Comparison of ENCODE assay signal across 4 fruit fly cellular contexts in the genomic region with DNA sequence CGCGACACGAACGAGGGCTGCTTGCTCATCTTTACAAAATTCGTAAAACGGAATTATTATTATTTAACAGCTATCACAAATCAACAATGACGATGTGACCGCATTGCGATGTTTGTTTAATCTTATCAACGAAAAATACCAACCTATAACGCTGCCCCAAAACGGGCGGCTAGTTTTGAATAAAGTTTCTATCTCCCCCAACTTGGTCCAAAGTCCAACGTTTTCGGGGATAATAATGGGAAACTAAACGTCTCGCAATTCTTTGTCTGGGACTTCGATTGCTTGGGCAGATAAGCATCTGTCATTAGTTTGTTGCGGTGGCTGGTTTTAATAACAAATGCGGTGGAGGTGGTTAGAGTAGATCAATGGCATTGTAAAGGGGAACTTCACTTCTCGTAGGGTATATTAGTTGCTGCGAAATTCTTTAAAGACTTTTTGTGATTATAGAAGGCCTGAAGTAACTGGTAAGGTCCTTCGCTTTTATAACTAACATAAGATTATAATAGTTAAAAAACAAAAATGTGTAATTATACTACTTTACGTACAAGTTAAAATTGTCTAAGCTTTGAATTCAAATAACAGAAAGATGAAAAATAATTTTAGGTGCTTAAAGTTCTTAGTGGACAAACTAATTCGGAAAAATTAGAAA.
TF ChIP-seq lines count a peak whose summit lies in the region.

CG15922 (minus strand) TSS at position 262 of the 649 bp plus-strand sequence.

- no peak for TF ChIP-seq CTCF in whole organism, embryonic (GFP tag; optimal IDR thresholded peaks at IDR 0.05; lab: Kevin White, UChicago)

TF ChIP-seq in whole organism, adult, 20 proteins besides CTCF, POLR2A, EP300 and RAD21:
- TF ChIP-seq CG33017 (tag; optimal IDR thresholded peaks at IDR 0.05; lab: Kevin White, UChicago) (no peak), cic (GFP tag; optimal IDR thresholded peaks at IDR 0.05; lab: Kevin White, UChicago) (no peak), CG11617 (GFP tag; optimal IDR thresholded peaks at IDR 0.05; lab: Kevin White, UChicago) (peak; percentile 5), CG7101 (tag; optimal IDR thresholded peaks at IDR 0.05; lab: Kevin White, UChicago) (no peak), kay (GFP tag; lab: Kevin White, UChicago; ENCODE audit: borderline replicate concordance) (peak; percentile 83), CG1620 (GFP tag; optimal IDR thresholded peaks at IDR 0.05; lab: Kevin White, UChicago) (peak; percentile 15), Mnt (GFP tag; optimal IDR thresholded peaks at IDR 0.05; lab: Kevin White, UChicago) (no peak), Crg-1 (GFP tag; optimal IDR thresholded peaks at IDR 0.05; lab: Kevin White, UChicago) (no peak), bab1 (GFP tag; optimal IDR thresholded peaks at IDR 0.05; lab: Kevin White, UChicago) (no peak), CG12768 (GFP tag; optimal IDR thresholded peaks at IDR 0.05; lab: Kevin White, UChicago) (peak; percentile 27), cnc (optimal IDR thresholded peaks at IDR 0.05; lab: Kevin White, UChicago) (no peak), CG7045 (GFP tag; optimal IDR thresholded peaks at IDR 0.05; lab: Kevin White, UChicago) (no peak), ovo (GFP tag; optimal IDR thresholded peaks at IDR 0.05; lab: Kevin White, UChicago) (no peak), Clk (GFP tag; optimal IDR thresholded peaks at IDR 0.05; lab: Kevin White, UChicago) (no peak), CG5204 (GFP tag; optimal IDR thresholded peaks at IDR 0.05; lab: Kevin White, UChicago) (no peak), CG14711 (tag; optimal IDR thresholded peaks at IDR 0.05; lab: Kevin White, UChicago) (no peak), pad (GFP tag; optimal IDR thresholded peaks at IDR 0.05; lab: Kevin White, UChicago) (no peak), Hr96 (GFP tag; optimal IDR thresholded peaks at IDR 0.05; lab: Kevin White, UChicago) (peak; percentile 11)

TF ChIP-seq in whole organism, embryonic, 481 proteins besides CTCF, POLR2A, EP300 and RAD21 (continues in another document):
- TF ChIP-seq HLHmδ (GFP tag; optimal IDR thresholded peaks at IDR 0.05; lab: Kevin White, UChicago) (no peak), inv (GFP tag; IDR thresholded peaks at IDR 0.05; lab: Robert Waterston, UW; ENCODE audit: partially characterized antibody) (no peak), z (GFP tag; IDR thresholded peaks at IDR 0.05; lab: Robert Waterston, UW) (no peak), CG7786 (GFP tag; optimal IDR thresholded peaks at IDR 0.05; lab: Kevin White, UChicago) (no peak), CkIIα-i1 (GFP tag; IDR thresholded peaks at IDR 0.05; lab: Robert Waterston, UW) (no peak), CG9437 (GFP tag; optimal IDR thresholded peaks at IDR 0.05; lab: Kevin White, UChicago) (no peak), zen2 (GFP tag; IDR thresholded peaks at IDR 0.05; lab: Robert Waterston, UW; ENCODE audit: partially characterized antibody) (no peak), Mes4 (GFP tag; optimal IDR thresholded peaks at IDR 0.05; lab: Kevin White, UChicago) (no peak), Blimp-1 (GFP tag; optimal IDR thresholded peaks at IDR 0.05; lab: Kevin White, UChicago) (peak; percentile 10), Jarid2 (GFP tag; optimal IDR thresholded peaks at IDR 0.05; lab: Kevin White, UChicago) (no peak), HLH54F (GFP tag; optimal IDR thresholded peaks at IDR 0.05; lab: Kevin White, UChicago) (peak; percentile 9), CG16779 (GFP tag; IDR thresholded peaks at IDR 0.05; lab: Robert Waterston, UW) (no peak), gce (GFP tag; IDR thresholded peaks at IDR 0.05; lab: Robert Waterston, UW) (no peak), MESR4 (GFP tag; optimal IDR thresholded peaks at IDR 0.05; lab: Kevin White, UChicago) (peak; percentile 32), ATbp (GFP tag; optimal IDR thresholded peaks at IDR 0.05; lab: Kevin White, UChicago) (no peak), Max (GFP tag; optimal IDR thresholded peaks at IDR 0.05; lab: Kevin White, UChicago) (peak; percentile 14), Pdp1 (GFP tag; optimal IDR thresholded peaks at IDR 0.05; lab: Kevin White, UChicago) (peak in 1 of 2 experiments; percentile 50), CoRest (tag; optimal IDR thresholded peaks at IDR 0.05; lab: Kevin White, UChicago) (peak; percentile 33), CG12391 (tag; optimal IDR thresholded peaks at IDR 0.05; lab: Kevin White, UChicago) (peak; percentile 21), CG30403 (GFP tag; optimal IDR thresholded peaks at IDR 0.05; lab: Kevin White, UChicago) (peak; percentile 10), CG17361 (GFP tag; IDR thresholded peaks at IDR 0.05; lab: Robert Waterston, UW) (peak; percentile 55; the same call in 2 of the 3 replicates), CG30020 (tag; optimal IDR thresholded peaks at IDR 0.05; lab: Kevin White, UChicago) (no peak)

TF ChIP-seq in whole organism, prepupa, 60 proteins besides CTCF, POLR2A, EP300 and RAD21 (continues in another document):
- TF ChIP-seq CG6276 (GFP tag; optimal IDR thresholded peaks at IDR 0.05; lab: Kevin White, UChicago): peak; percentile 64
- TF ChIP-seq svp (GFP tag; lab: Kevin White, UChicago): peak; percentile 21
- peak in 1 of 2 experiments; percentile 49 for TF ChIP-seq salr (GFP tag; optimal IDR thresholded peaks at IDR 0.05; lab: Kevin White, UChicago)
- TF ChIP-seq CG3919 (GFP tag; optimal IDR thresholded peaks at IDR 0.05; lab: Kevin White, UChicago): peak; percentile 17
- peak; percentile 37; the same call in 2 of the 3 replicates for TF ChIP-seq CG8119 (GFP tag; IDR thresholded peaks at IDR 0.05; lab: Robert Waterston, UW)
- TF ChIP-seq OdsH (GFP tag; optimal IDR thresholded peaks at IDR 0.05; lab: Kevin White, UChicago): peak; percentile 38
- TF ChIP-seq CG10669 (GFP tag; optimal IDR thresholded peaks at IDR 0.05; lab: Kevin White, UChicago): peak; percentile 11
- TF ChIP-seq topi (GFP tag; optimal IDR thresholded peaks at IDR 0.05; lab: Kevin White, UChicago): no peak
- TF ChIP-seq CG8632 (GFP tag; optimal IDR thresholded peaks at IDR 0.05; lab: Kevin White, UChicago): no peak
- TF ChIP-seq eg (GFP tag; IDR thresholded peaks at IDR 0.05; lab: Robert Waterston, UW): peak; percentile 44; the same call in 2 of the 3 replicates
- peak; percentile 28 for TF ChIP-seq Eip78C (GFP tag; lab: Kevin White, UChicago)
- 0 out of 2 replicates have a peak, but pooled peaks have one; percentile 28 for TF ChIP-seq CG15336 (GFP tag; IDR thresholded peaks at IDR 0.05; lab: Robert Waterston, UW)
- no peak for TF ChIP-seq Sox14 (GFP tag; optimal IDR thresholded peaks at IDR 0.05; lab: Kevin White, UChicago)
- TF ChIP-seq Hr39 (GFP tag; optimal IDR thresholded peaks at IDR 0.05; lab: Kevin White, UChicago): peak; percentile 7
- TF ChIP-seq net (GFP tag; optimal IDR thresholded peaks at IDR 0.05; lab: Kevin White, UChicago): peak; percentile 44
- TF ChIP-seq CG31627 (GFP tag; optimal IDR thresholded peaks at IDR 0.05; lab: Kevin White, UChicago): no peak
- peak; percentile 36 for TF ChIP-seq Hr4 (GFP tag; optimal IDR thresholded peaks at IDR 0.05; lab: Kevin White, UChicago)
- TF ChIP-seq CG6808 (GFP tag; optimal IDR thresholded peaks at IDR 0.05; lab: Kevin White, UChicago): peak; percentile 49
- TF ChIP-seq Ets96B (tag; optimal IDR thresholded peaks at IDR 0.05; lab: Kevin White, UChicago): no peak
- TF ChIP-seq pdm3 (GFP tag; optimal IDR thresholded peaks at IDR 0.05; lab: Kevin White, UChicago): peak; percentile 13
- peak; percentile 57 for TF ChIP-seq CG9139 (GFP tag; optimal IDR thresholded peaks at IDR 0.05; lab: Kevin White, UChicago)
- peak in 1 of 2 experiments; percentile 41 for TF ChIP-seq ss (GFP tag; optimal IDR thresholded peaks at IDR 0.05; lab: Kevin White, UChicago)
- peak; percentile 35 for TF ChIP-seq CG32006 (GFP tag; optimal IDR thresholded peaks at IDR 0.05; lab: Kevin White, UChicago)
- peak; percentile 18 for TF ChIP-seq CG10631 (GFP tag; optimal IDR thresholded peaks at IDR 0.05; lab: Kevin White, UChicago)

TF ChIP-seq in whole organism, pupa, 21 proteins besides CTCF, POLR2A, EP300 and RAD21:
- TF ChIP-seq CG8301 (tag; optimal IDR thresholded peaks at IDR 0.05; lab: Kevin White, UChicago) (peak; percentile 3), Pif1A (GFP tag; optimal IDR thresholded peaks at IDR 0.05; lab: Kevin White, UChicago) (no peak), Pif1B (GFP tag; optimal IDR thresholded peaks at IDR 0.05; lab: Kevin White, UChicago) (peak; percentile 6), CG32121 (GFP tag; IDR thresholded peaks at IDR 0.05; lab: Robert Waterston, UW) (peak; percentile 19; the same call in 1 of the 2 replicates), rn (GFP tag; IDR thresholded peaks at IDR 0.05; lab: Robert Waterston, UW) (no peak), CG15710 (tag; optimal IDR thresholded peaks at IDR 0.05; lab: Kevin White, UChicago) (no peak), CG17806 (tag; optimal IDR thresholded peaks at IDR 0.05; lab: Kevin White, UChicago) (peak; percentile 1), fd96Ca (GFP tag; IDR thresholded peaks at IDR 0.05; lab: Robert Waterston, UW) (peak; percentile 52; the same call in 2 of the 3 replicates), gl (tag; optimal IDR thresholded peaks at IDR 0.05; lab: Kevin White, UChicago) (peak; percentile 46), CG8159 (tag; optimal IDR thresholded peaks at IDR 0.05; lab: Kevin White, UChicago) (peak; percentile 3), CG14655 (GFP tag; optimal IDR thresholded peaks at IDR 0.05; lab: Kevin White, UChicago) (peak; percentile 46), Snoo (tag; optimal IDR thresholded peaks at IDR 0.05; lab: Kevin White, UChicago) (peak; percentile 7)
